Fruit fly (Drosophila melanogaster) whole organism: Measurements from ENCODE around the gene REPTOR-BP.

Experiments
- CG8478 ChIP-seq: fragments of >200 bp; optimal IDR thresholded peaks from 2 replicates; lab custom pipeline; 2018; ENCODE audit warnings: inconsistent platforms
- Dll ChIP-seq: fragments of >200 bp; optimal IDR thresholded peaks from 2 replicates; lab custom pipeline; 2017
- EcR ChIP-seq, 2 experiments: fragments of >200 bp; optimal IDR thresholded peaks; 2 replicates each; lab custom pipeline; 2017; ENCODE audit warnings: missing biosample characterization in 2 of 2, missing genetic modification characterization in 2 of 2, missing genetic modification reagents in 2 of 2
- pan ChIP-seq: fragments of >200 bp; optimal IDR thresholded peaks from 2 replicates; lab custom pipeline; 2017
- psq ChIP-seq: fragments of >200 bp; optimal IDR thresholded peaks from 2 replicates; lab custom pipeline; 2017
- usp ChIP-seq: fragments of >200 bp; optimal IDR thresholded peaks from 2 replicates; lab custom pipeline; 2017; ENCODE audit warnings: missing biosample characterization, missing genetic modification characterization, mixed read lengths

Gene REPTOR-BP

DNA sequence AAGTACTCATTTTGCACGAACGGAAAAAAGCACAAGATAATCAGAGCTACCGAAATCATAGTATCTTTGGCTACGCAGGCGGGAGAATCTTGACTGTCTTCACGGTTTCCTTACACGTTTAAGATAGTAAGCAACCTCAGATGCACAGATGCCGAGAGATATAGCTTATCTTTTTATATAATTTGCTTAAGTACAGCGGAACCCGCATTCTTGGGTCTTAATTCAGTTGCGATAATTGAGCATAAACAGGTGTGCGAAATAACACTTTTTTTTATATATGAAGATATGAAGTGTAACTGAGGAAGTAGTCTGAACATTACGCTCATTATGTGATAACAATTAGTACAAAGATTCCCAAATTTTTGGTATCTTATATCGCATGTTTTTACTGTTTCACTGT lies 16.8 kb downstream of the REPTOR-BP start, which contains the start of gene CG34043:
Gene CG34043 (minus strand): TSS at position 101 of the 400 bp plus-strand sequence.
- TF ChIP-seq psq (lab: Kevin White, UChicago) (no peak), Dll (lab: Kevin White, UChicago) (no peak), CG8478 (lab: Kevin White, UChicago) (no peak)

DNA sequence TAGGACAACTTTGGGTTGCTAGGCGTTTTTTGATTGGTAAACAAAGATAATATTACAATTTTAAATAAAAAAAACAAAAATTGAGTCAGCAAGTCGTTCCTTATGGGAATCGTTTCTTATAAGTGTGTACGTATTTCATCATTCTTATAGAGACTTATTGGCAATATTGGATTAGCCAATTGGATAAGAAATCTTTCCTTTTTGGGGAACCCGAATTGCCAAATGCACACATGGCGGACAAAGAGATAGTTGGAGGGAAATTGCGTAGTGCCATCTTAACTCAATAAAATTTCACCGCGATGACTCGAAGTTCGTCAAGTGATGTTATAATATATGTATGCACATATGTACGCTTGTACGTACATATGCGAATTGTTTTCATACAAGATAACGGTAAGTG lies 27.4 kb downstream of the REPTOR-BP start:
- TF ChIP-seq CG8478 (lab: Kevin White, UChicago) (no peak), pan (lab: Kevin White, UChicago) (no peak), psq (lab: Kevin White, UChicago) (no peak), Dll (lab: Kevin White, UChicago) (no peak), EcR (GFP tag; optimal IDR thresholded peaks at IDR 0.05; lab: Kevin White, UChicago) (no peak)

DNA sequence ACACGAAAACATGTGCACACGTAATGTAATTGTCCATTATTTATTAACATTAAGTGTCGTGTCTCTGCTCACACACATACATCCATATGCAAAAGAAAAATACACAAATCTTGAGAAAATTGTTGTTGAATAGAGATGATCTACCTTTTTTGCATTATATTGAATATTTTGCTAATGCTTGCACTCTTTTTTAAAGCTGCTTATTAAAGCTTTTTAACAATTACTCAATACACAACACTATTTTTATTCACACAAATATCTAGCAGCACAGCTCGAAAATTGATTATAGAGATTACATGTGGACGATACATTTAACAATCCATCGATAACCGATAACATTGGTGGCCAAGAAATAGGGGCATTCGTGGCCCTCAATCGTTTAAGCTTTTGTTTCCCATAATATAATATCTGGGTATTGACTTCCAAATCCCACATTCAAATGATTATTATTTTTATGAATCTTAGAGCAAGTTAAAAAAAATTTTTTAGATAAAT lies 28.2 kb downstream of the REPTOR-BP start, which contains the start of gene Ufd4:
Gene Ufd4 (minus strand): TSS at position 300 of the 495 bp plus-strand sequence.
- TF ChIP-seq psq (lab: Kevin White, UChicago), result no peak
- TF ChIP-seq EcR (GFP tag; optimal IDR thresholded peaks at IDR 0.05; lab: Kevin White, UChicago), result no peak
- TF ChIP-seq pan (lab: Kevin White, UChicago), result no peak
- no peak for TF ChIP-seq CG8478 (lab: Kevin White, UChicago)
- no peak for TF ChIP-seq Dll (lab: Kevin White, UChicago)
- no peak for TF ChIP-seq usp (GFP tag; lab: Kevin White, UChicago)

DNA sequence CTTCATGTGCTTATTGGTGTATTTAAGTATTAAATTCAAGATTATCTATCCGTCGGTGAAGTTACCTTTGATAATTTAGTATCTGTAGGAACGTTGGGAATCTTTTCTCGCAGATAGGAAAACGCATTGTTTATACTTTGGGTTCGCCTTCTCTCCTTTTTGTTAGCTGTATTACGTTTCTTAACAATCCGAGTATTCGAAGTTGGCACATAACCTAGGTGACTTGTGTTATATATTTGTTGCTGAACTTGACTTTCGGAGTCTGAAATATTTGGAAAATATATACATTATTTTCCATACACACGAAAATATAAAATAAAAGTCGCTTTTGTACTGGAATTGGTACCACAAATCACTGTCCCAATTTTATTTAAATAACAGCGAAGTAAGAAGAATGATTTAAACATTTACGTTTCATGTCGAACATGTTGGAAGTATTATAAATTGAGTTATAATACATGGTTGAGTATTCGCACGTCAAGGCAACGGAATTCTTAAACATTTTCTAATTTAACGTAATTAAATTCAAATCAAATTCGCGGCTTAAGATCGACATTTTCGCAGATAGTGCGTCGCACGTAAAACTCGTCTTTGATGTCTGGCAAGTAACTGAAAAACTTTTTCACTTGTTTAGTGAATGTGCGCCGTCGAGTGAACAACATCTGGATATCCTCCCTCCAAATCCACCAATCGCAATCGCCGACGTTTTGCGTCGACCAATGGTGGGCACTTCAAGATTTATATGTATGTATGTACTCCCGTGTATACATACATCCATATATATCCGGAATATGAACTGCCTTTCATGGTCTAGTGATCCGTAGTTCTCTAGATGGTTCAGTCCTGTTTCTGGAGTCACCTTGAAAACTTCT lies 31.1 kb downstream of the REPTOR-BP start, which contains the start of gene Hand:
Gene Hand (minus strand): TSS at position 588 of the 872 bp plus-strand sequence.
- no peak for TF ChIP-seq CG8478 (lab: Kevin White, UChicago)
- TF ChIP-seq usp (GFP tag; lab: Kevin White, UChicago), result no peak
- TF ChIP-seq EcR (GFP tag; optimal IDR thresholded peaks at IDR 0.05; lab: Kevin White, UChicago), result no peak
- TF ChIP-seq Dll (lab: Kevin White, UChicago), result no peak
- TF ChIP-seq psq (lab: Kevin White, UChicago), result no peak
- no peak for TF ChIP-seq pan (lab: Kevin White, UChicago)

DNA sequence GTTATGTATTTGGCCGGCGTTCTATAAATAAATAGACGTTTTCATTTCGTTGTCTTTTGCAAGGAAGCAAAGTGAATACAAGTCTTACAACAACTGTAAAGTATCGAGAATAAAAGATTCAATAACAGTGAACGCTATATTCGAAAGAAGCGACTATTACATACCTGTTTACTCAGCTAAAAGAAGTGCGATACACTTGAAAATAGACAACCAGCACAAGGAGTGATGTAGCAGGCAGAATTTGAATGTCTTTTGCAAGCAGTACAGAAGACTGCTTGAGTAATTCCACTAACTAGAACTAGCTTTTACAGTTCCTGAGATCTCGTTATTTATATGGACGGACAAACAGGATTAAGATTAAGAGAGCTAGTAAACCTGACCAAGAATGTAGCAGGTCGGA lies 34.4 kb downstream of the REPTOR-BP start:
- TF ChIP-seq pan (lab: Kevin White, UChicago) (no peak), CG8478 (lab: Kevin White, UChicago) (no peak), psq (lab: Kevin White, UChicago) (no peak)

DNA sequence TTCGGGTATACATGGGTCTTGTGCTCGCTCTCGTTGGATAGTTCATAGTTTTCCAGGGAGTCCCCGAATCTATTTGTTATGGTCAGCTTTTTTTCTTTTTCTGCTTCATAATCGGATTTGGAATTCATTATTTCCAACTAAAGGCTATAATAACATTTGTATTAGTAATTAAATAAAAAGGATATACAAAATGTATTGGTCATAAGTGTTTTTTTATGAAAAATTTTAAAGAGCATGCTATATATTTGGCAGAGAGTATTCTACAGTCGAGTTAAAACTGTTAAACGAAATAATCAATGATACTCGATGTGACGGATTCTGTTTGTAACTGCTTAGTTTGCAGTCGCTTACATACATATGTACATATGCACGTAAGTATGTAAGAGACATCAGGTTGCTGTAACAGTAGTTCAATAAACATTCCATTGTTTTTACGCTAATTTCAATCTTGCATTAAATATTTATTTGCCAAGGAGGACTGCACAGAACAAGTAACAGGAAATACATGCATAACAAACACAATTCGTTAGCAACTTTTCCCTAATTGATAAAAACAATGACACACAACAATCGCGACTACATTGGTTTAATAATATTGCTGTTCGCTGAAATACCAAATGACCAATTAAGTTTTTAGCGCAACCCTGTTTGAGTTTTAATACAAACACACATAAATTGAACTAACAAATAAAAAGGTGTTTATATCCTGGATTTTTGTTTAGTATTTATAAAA lies 35.3 kb downstream of the REPTOR-BP start:
- no peak for TF ChIP-seq psq (lab: Kevin White, UChicago)

DNA sequence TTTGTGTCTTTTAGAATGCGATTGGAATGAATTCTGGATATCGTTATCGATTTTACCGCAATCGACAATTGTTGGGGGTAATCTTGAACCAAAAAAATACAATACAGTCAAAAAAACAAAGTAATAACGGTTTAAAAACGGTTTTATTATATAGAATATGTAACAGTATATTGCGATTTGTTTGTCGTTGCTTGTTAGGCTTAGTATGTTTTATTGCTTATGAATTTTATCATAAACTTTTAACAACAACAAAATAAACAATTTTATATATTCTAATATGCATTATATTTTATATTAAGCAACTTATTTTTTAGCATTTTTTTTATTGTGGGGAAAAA lies 35.9 kb downstream of the REPTOR-BP start, which contains the start of gene CYLD:
Gene CYLD (minus strand): TSS at position 38 of the 338 bp plus-strand sequence.
- TF ChIP-seq CG8478 (lab: Kevin White, UChicago), result no peak
- TF ChIP-seq pan (lab: Kevin White, UChicago), result no peak
- TF ChIP-seq Dll (lab: Kevin White, UChicago), result no peak
- no peak for TF ChIP-seq usp (GFP tag; lab: Kevin White, UChicago)
- no peak for TF ChIP-seq psq (lab: Kevin White, UChicago)
- no peak for TF ChIP-seq EcR (GFP tag; optimal IDR thresholded peaks at IDR 0.05; lab: Kevin White, UChicago)

DNA sequence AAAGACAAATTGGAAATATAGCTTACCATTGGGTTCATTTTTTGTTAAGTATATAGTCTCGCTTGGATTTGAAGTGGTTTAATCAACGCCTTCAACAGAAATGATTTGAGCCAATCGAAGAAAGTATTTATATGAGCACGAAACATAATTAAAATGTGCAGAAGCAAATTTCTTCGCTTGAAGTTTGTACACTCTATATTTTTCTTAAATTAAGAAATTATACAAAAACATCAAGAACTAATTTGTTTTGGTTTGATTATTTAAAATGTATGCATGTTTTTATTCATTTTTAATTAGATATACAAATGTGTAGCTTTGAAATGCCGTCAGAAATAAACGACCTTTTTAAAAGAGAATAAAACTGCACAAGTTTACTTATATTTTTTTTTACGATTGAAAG lies 38.0 kb downstream of the REPTOR-BP start, which contains the start of gene CG13138:
Gene CG13138 (minus strand): TSS at position 101 of the 400 bp plus-strand sequence.
- no peak for TF ChIP-seq psq (lab: Kevin White, UChicago)
- TF ChIP-seq usp (GFP tag; lab: Kevin White, UChicago), result no peak
- no peak for TF ChIP-seq pan (lab: Kevin White, UChicago)
- no peak for TF ChIP-seq EcR (GFP tag; optimal IDR thresholded peaks at IDR 0.05; lab: Kevin White, UChicago)
- TF ChIP-seq CG8478 (lab: Kevin White, UChicago), result no peak
- no peak for TF ChIP-seq Dll (lab: Kevin White, UChicago)

DNA sequence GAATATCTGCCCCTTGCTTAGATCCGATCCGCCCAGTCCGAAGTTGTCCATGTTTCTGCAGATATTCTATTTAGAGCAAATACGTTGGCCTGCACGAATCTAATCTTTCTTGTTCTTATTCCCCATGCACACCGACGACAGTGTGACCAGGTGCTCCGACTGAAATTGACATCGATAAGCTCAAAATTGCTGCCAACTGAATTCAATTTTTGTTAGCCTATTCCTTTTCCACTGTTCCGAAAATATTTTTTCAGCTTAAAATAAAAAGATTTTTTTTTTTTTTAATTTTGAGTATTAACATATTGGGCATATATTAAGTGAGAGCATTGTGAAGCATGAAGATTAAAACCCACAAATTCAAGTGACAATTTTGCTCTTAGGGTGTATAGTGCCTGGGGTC lies 39.9 kb downstream of the REPTOR-BP start, which contains the start of gene nmd:
Gene nmd (minus strand): TSS at position 162 of the 400 bp plus-strand sequence.
- TF ChIP-seq psq (lab: Kevin White, UChicago), result no peak
- TF ChIP-seq EcR (GFP tag; optimal IDR thresholded peaks at IDR 0.05; lab: Kevin White, UChicago), result no peak
- no peak for TF ChIP-seq pan (lab: Kevin White, UChicago)
- no peak for TF ChIP-seq Dll (lab: Kevin White, UChicago)
- TF ChIP-seq CG8478 (lab: Kevin White, UChicago), result no peak

DNA sequence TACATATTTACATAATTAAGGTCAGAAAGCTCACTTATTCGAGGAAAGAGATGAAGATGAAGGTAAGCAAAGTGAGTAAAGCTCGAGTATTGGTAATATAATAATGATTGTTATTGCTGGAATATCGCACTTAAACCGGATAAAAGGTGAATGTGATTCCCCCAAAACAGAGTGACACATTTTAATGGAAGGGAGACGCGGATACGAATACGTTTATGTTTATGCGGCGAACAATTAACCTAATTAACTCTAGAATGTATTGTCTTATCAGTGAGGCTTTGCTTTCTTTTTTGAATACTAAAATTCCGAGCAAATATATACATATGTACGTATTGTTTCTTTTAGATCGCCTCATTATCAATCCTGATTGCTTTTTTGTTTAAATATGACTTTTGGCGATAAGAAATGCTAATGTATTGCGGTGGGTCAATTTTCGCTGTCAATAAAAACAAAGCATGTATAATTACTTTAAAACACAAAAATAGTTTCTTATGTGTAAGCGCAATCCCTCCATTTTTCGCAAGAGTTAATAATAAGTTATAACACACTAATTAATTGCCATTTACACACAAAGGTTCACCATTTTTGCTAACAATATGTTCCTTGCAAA lies 41.7 kb downstream of the REPTOR-BP start:
- TF ChIP-seq CG8478 (lab: Kevin White, UChicago) (no peak), Dll (lab: Kevin White, UChicago) (no peak), usp (GFP tag; lab: Kevin White, UChicago) (no peak), EcR (GFP tag; optimal IDR thresholded peaks at IDR 0.05; lab: Kevin White, UChicago) (no peak), psq (lab: Kevin White, UChicago) (no peak), pan (lab: Kevin White, UChicago) (no peak)
